Worm (Caenorhabditis elegans): Measurements from ENCODE around the gene F31A3.5.

DNA sequence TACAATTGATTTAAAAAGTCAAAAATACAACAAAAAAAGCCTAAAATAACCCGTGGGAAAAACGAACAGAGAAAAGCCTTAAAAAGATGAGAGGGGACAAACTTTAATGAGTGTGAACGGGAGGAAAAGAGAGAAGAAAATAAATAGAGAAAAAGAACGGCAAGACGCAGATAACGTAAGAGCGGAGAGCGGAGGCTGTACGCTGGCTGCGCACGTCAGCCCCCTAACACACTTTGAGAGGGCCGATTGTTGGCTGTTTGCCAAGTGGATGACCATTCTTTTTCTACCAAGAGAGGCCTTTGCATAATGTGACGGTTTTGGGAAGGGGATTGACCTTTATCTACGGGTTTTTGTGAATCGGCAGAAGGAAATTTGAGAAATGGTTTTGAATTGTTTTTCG lies 1.2 kb downstream of the F31A3.5 start:
- TF ChIP-seq nhr-237 (tag; optimal IDR thresholded peaks at IDR 0.05) (no peak), snpc-4 (tag; optimal IDR thresholded peaks at IDR 0.05) (no peak)
